Fruit fly (Drosophila melanogaster) whole organism, embryonic: ENCODE data around the gene CG4914.

ENCODE experiments used
- CG10267 ChIP-seq: fragments of 200-800 bp; sonication (Bioruptor generic); optimal IDR thresholded peaks from 2 replicates; lab custom pipeline; 2018; ENCODE audit warnings: missing biosample characterization, mild to moderate bottlenecking, missing genetic modification characterization, moderate library complexity
- CG10959 ChIP-seq: fragments of 200-800 bp; sonication (Bioruptor generic); IDR thresholded peaks from 2 replicates; pipeline ENCODE4 v1.3.6; 2022; ENCODE audit warnings: missing biosample characterization, missing genetic modification characterization
- CG17328 ChIP-seq: fragments of 200-800 bp; sonication (Bioruptor generic); IDR thresholded peaks from 2 replicates; pipeline ENCODE4 v1.3.6; 2022; ENCODE audit warnings: missing biosample characterization, missing genetic modification characterization
- CG5245 ChIP-seq: fragments of 200-800 bp; sonication (Bioruptor generic); optimal IDR thresholded peaks from 3 replicates; lab custom pipeline; 2016; ENCODE audit warnings: missing biosample characterization, missing genetic modification characterization
- CG5953 ChIP-seq: fragments of 200-800 bp; sonication (Bioruptor generic); IDR thresholded peaks from 2 replicates; pipeline ENCODE4 v1.3.6; 2022; ENCODE audit warnings: missing biosample characterization, missing genetic modification characterization
- D19B ChIP-seq: fragments of 200-800 bp; sonication (Bioruptor generic); optimal IDR thresholded peaks from 2 replicates; lab custom pipeline; 2017; ENCODE audit warnings: missing biosample characterization, mild to moderate bottlenecking, missing genetic modification characterization
- ara ChIP-seq: fragments of 200-800 bp; sonication (Bioruptor generic); IDR thresholded peaks from 2 replicates; pipeline ENCODE4 v1.3.6; 2022; ENCODE audit warnings: missing biosample characterization, missing genetic modification characterization
- btn ChIP-seq: fragments of 200-800 bp; sonication (Bioruptor generic); optimal IDR thresholded peaks from 2 replicates; lab custom pipeline; 2016; ENCODE audit warnings: missing biosample characterization, missing genetic modification characterization
- esg ChIP-seq: fragments of 200-800 bp; sonication (Bioruptor generic); conservative IDR thresholded peaks from 2 replicates; pipeline ENCODE4 v1.3.6; 2022; ENCODE audit warnings: missing biosample characterization, missing genetic modification characterization
- lilli ChIP-seq: fragments of 200-800 bp; sonication (Bioruptor generic); optimal IDR thresholded peaks from 3 replicates; lab custom pipeline; 2016; ENCODE audit warnings: missing biosample characterization, missing genetic modification characterization
- pum ChIP-seq: fragments of 200-800 bp; sonication (Bioruptor generic); optimal IDR thresholded peaks from 2 replicates; lab custom pipeline; 2016; ENCODE audit warnings: missing biosample characterization, missing genetic modification characterization
- twi ChIP-seq: fragments of 200-800 bp; optimal IDR thresholded peaks from 2 replicates; lab custom pipeline; 2019; ENCODE audit warnings: missing biosample characterization, mild to moderate bottlenecking, missing genetic modification characterization, moderate library complexity

DNA sequence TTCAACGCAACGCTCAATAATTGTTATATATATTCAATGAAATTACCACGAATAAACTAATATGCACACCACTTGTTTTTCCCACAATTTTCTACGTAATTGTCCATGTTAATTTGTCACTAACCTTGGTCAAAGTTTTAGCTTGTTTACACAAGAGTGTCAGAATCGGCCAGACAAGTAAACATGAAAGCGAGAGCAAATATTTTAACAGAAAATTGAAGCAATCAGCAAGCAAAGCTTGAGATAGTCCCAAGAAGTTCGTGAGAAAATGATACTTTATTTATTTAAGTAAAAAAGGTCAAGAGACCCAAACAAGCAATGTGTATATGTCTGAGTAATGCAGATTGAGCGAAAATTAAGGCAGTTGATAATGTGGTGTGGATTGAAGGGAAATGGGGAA, 30.1 kb upstream of the CG4914 start:
- TF ChIP-seq pum (GFP tag; lab: Kevin White, UChicago) (peak; percentile 0), D19B (GFP tag; lab: Kevin White, UChicago) (no peak), ara (GFP tag; lab: Robert Waterston, UW) (no peak), btn (GFP tag; lab: Kevin White, UChicago) (no peak), CG5245 (GFP tag; lab: Kevin White, UChicago) (no peak), CG17328 (GFP tag; lab: Robert Waterston, UW) (no peak), CG10959 (GFP tag; lab: Robert Waterston, UW) (no peak), lilli (GFP tag; lab: Kevin White, UChicago) (peak; percentile 30), CG5953 (GFP tag; lab: Robert Waterston, UW) (no peak), esg (GFP tag; lab: Robert Waterston, UW) (no peak), twi (tag; lab: Kevin White, UChicago) (no peak), CG10267 (tag; lab: Kevin White, UChicago) (no peak)
